Fruit fly (Drosophila melanogaster): ENCODE measurements around the gene jp.

jp gene

dm6 chr2L:9525719-9526118 is 40.8 kb downstream of the jp start (continued):
- TF ChIP-seq ranshi (GFP tag; IDR thresholded peaks at IDR 0.05) (peak; percentile 80; the same call in 1 of the 2 replicates), Hr51 (GFP tag; optimal IDR thresholded peaks at IDR 0.05) (peak; percentile 41 to 90), ab (GFP tag; optimal IDR thresholded peaks at IDR 0.05) (no peak), Dfd (GFP tag; optimal IDR thresholded peaks at IDR 0.05) (no peak), Hsf (GFP tag; optimal IDR thresholded peaks at IDR 0.05) (peak; percentile 66), D19A (tag; optimal IDR thresholded peaks at IDR 0.05) (peak; percentile 74), Taf1 (GFP tag; IDR thresholded peaks at IDR 0.05) (0 out of 2 replicates have a peak, but pooled peaks have one; percentile 31), CG42726 (GFP tag; IDR thresholded peaks at IDR 0.05; ENCODE audit: partially characterized antibody) (no peak)

DNA sequence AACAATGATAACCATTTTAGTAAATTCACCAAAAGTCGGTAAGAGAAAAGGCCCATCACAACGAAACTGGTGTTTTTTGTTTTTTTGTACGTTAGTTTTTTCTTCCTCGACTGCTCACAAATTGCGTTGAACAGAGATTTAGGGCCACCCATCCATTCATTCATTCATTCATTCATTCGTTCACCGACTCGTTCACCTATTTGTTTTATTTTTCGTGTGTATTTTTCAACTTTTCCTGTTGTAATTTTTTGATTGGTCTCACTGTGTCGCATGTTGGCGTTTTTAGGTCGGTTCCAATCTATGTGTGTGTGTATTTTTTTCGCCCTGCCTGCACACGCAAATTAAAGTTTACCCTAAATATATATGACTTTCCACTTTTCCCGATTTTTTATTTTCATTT is 41.6 kb downstream of the jp start:
- 0 out of 3 replicates have a peak, but pooled peaks have one; percentile 44 for TF ChIP-seq ci (GFP tag; IDR thresholded peaks at IDR 0.05)
- TF ChIP-seq psq (GFP tag; optimal IDR thresholded peaks at IDR 0.05) = no peak
- TF ChIP-seq CG11723 (GFP tag; optimal IDR thresholded peaks at IDR 0.05) = no peak
- TF ChIP-seq mirr (GFP tag; optimal IDR thresholded peaks at IDR 0.05) = no peak
- peak; percentile 96 for TF ChIP-seq CG8281 (tag; optimal IDR thresholded peaks at IDR 0.05)
- TF ChIP-seq cato (GFP tag; optimal IDR thresholded peaks at IDR 0.05; ENCODE audit: borderline replicate concordance) = no peak
- no peak for TF ChIP-seq CG4820 (GFP tag; optimal IDR thresholded peaks at IDR 0.05)
- no peak for TF ChIP-seq CG16813 (GFP tag; IDR thresholded peaks at IDR 0.05; ENCODE audit: partially characterized antibody)
- peak; percentile 4 for TF ChIP-seq CG12236 (GFP tag; optimal IDR thresholded peaks at IDR 0.05)
- TF ChIP-seq Vsx1 (GFP tag; optimal IDR thresholded peaks at IDR 0.05) = no peak
- peak; percentile 61 for TF ChIP-seq CG8388 (GFP tag; optimal IDR thresholded peaks at IDR 0.05)
- no peak for TF ChIP-seq CG4707 (GFP tag; optimal IDR thresholded peaks at IDR 0.05)
- no peak for TF ChIP-seq zen (tag; optimal IDR thresholded peaks at IDR 0.05)
- peak; percentile 0 for TF ChIP-seq fd3F (GFP tag; optimal IDR thresholded peaks at IDR 0.05)
- 0 out of 3 replicates have a peak, but pooled peaks have one; percentile 18 for TF ChIP-seq row (GFP tag; IDR thresholded peaks at IDR 0.05)
- no peak for TF ChIP-seq BEAF-32 (GFP tag; optimal IDR thresholded peaks at IDR 0.05)
- TF ChIP-seq Hmr (GFP tag; optimal IDR thresholded peaks at IDR 0.05) = no peak
- no peak for TF ChIP-seq HLH3B (GFP tag; IDR thresholded peaks at IDR 0.05)
- 0 out of 3 replicates have a peak, but pooled peaks have one; percentile 37 for TF ChIP-seq CG2199 (GFP tag; IDR thresholded peaks at IDR 0.05)
- TF ChIP-seq lilli (GFP tag; optimal IDR thresholded peaks at IDR 0.05) = no peak

DNA sequence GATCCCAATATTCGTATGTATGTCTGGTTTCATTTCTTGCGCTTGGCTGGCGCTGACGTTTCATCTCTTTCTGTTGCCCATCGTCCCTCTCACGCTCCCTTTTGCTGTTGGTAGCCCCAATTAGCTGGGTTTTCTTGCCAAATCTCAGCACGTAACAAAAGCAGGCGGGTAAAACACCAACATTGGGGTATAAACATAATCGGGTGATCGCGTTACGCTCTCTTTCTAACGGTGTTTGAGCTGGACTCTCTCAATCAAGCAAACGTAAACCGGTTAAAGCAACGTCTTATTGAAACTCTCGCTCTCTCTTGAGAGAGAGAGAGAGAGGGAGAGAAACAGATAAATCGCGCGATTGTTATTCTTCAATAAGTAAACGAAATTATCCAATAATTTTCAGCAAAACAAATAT is 43.8 kb downstream of the jp start:
- TF ChIP-seq Bteb2 (GFP tag; optimal IDR thresholded peaks at IDR 0.05) = no peak
- TF ChIP-seq Dref (GFP tag; IDR thresholded peaks at IDR 0.05) = no peak
- TF ChIP-seq CG10321 (GFP tag; IDR thresholded peaks at IDR 0.05) = no peak
- no peak for TF ChIP-seq ems (GFP tag; optimal IDR thresholded peaks at IDR 0.05)
- TF ChIP-seq CG12155 (GFP tag; optimal IDR thresholded peaks at IDR 0.05) = no peak
- TF ChIP-seq CG17385 (GFP tag; optimal IDR thresholded peaks at IDR 0.05) = peak; percentile 6
- TF ChIP-seq NC2β (GFP tag; optimal IDR thresholded peaks at IDR 0.05) = no peak
- no peak for TF ChIP-seq CG6654 (GFP tag; optimal IDR thresholded peaks at IDR 0.05)
- peak; percentile 32 for TF ChIP-seq wek (GFP tag; optimal IDR thresholded peaks at IDR 0.05)
- TF ChIP-seq Awh (GFP tag; IDR thresholded peaks at IDR 0.05) = peak; percentile 72
- TF ChIP-seq CG6689 (GFP tag; IDR thresholded peaks at IDR 0.05) = no peak
- TF ChIP-seq Ravus (GFP tag; IDR thresholded peaks at IDR 0.05) = no peak
- no peak for TF ChIP-seq fd102C (GFP tag; optimal IDR thresholded peaks at IDR 0.05)
- no peak for TF ChIP-seq crc (GFP tag; optimal IDR thresholded peaks at IDR 0.05)
- TF ChIP-seq Elba2 (GFP tag; optimal IDR thresholded peaks at IDR 0.05) = peak; percentile 53
- TF ChIP-seq CG9437 (GFP tag; optimal IDR thresholded peaks at IDR 0.05) = no peak
- no peak for TF ChIP-seq CHES-1-like (GFP tag; optimal IDR thresholded peaks at IDR 0.05)
- no peak for TF ChIP-seq bab2 (GFP tag; optimal IDR thresholded peaks at IDR 0.05)
- TF ChIP-seq Hr3 (GFP tag; optimal IDR thresholded peaks at IDR 0.05) = no peak
- peak in 1 of 2 experiments; percentile 28 for TF ChIP-seq Pdp1 (GFP tag; optimal IDR thresholded peaks at IDR 0.05)
- no peak for TF ChIP-seq trem (tag; optimal IDR thresholded peaks at IDR 0.05)
- TF ChIP-seq Neu2 (GFP tag; optimal IDR thresholded peaks at IDR 0.05; ENCODE audit: borderline replicate concordance) = no peak

Data from whole organism, embryonic.